Worm (Caenorhabditis elegans) whole organism, young adult: Measurements from ENCODE around the gene C38H2.3.

Source experiments
- F52B5.7 ChIP-seq: sonication (generic microtip); optimal IDR thresholded peaks from 2 replicates; lab custom pipeline; 2016; ENCODE audit warnings: mild to moderate bottlenecking, missing genetic modification characterization, missing compliant biosample characterization
- Y56A3A.18 ChIP-seq: fragments of 200-800 bp; sonication (Bioruptor generic); IDR thresholded peaks from 2 replicates; pipeline ENCODE4 v1.3.6; 2022; ENCODE audit warnings: missing genetic modification reagents, missing genetic modification characterization, missing compliant biosample characterization
- ama-1 ChIP-seq, 3 experiments: fragments of 150-350 bp in 1 of 3; sonication (generic microtip) in 2 of 3; optimal IDR thresholded peaks; 2 replicates each; lab custom pipeline; 2014 to 2018; ENCODE audit warnings: missing biosample characterization in 2 of 3, missing genetic modification characterization in 2 of 3, missing genetic modification reagents in 2 of 3
- aptf-2 ChIP-seq: fragments of 200-800 bp; sonication (Bioruptor generic); conservative IDR thresholded peaks from 2 replicates; pipeline ENCODE4 v1.3.6; 2022; ENCODE audit warnings: missing genetic modification reagents, missing genetic modification characterization, missing compliant biosample characterization
- atf-7 ChIP-seq: sonication (generic microtip); optimal IDR thresholded peaks from 2 replicates; lab custom pipeline; 2017; ENCODE audit warnings: mild to moderate bottlenecking, missing genetic modification characterization, missing compliant biosample characterization
- egrh-3 ChIP-seq: fragments of 200-800 bp; sonication (Bioruptor generic); IDR thresholded peaks from 2 replicates; pipeline ENCODE4 v1.3.6; 2022; ENCODE audit warnings: missing genetic modification reagents, missing genetic modification characterization, missing compliant biosample characterization
- fkh-3 ChIP-seq: sonication (generic microtip); optimal IDR thresholded peaks from 2 replicates; lab custom pipeline; 2016; ENCODE audit warnings: mild to moderate bottlenecking, missing genetic modification characterization, missing compliant biosample characterization
- hlh-26 ChIP-seq: fragments of 200-800 bp; sonication (Bioruptor generic); conservative IDR thresholded peaks from 2 replicates; pipeline ENCODE4 v1.3.6; 2022; ENCODE audit warnings: missing genetic modification reagents, missing genetic modification characterization, missing compliant biosample characterization
- let-526 ChIP-seq: fragments of 200-800 bp; sonication (Bioruptor generic); IDR thresholded peaks from 2 replicates; pipeline ENCODE4 v1.3.6; 2022; ENCODE audit warnings: missing genetic modification reagents, missing genetic modification characterization, missing compliant biosample characterization
- nfyb-1 ChIP-seq: fragments of 200-800 bp; sonication (Bioruptor generic); IDR thresholded peaks from 2 replicates; pipeline ENCODE4 v1.3.6; 2022; ENCODE audit warnings: missing genetic modification reagents, missing genetic modification characterization, missing compliant biosample characterization
- pha-4 ChIP-seq: fragments of 150-350 bp; sonication (generic microtip); optimal IDR thresholded peaks from 2 replicates; lab custom pipeline; 2014; ENCODE audit warnings: missing biosample characterization, missing genetic modification reagents, missing genetic modification characterization
- tlf-1 ChIP-seq: fragments of 200-800 bp; sonication (Bioruptor generic); optimal IDR thresholded peaks from 2 replicates; lab custom pipeline; 2018; ENCODE audit warnings: mild to moderate bottlenecking, missing genetic modification characterization, missing compliant biosample characterization

DNA sequence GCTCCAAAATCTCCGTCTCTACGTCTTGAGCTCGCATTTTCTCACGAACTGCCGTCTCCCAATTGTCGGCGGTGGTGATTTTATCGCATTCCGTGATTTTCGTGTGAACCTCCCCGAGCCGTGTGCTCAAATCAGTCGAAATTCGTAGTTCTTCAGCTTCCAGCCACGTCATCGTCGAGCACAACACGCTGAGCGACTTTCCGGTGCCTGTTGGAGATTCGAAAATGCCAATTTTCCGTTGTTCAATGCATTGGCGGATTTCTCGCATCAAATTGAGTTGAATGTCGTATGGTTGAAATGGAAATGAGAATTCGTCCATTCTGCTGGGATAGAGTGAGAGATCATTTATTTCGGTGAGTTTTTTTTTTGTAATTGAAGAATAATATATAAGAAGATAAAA, 18.5 kb upstream of the C38H2.3 start, which contains the start of the genes M03C11.3 and chl-1:
- no peak for TF ChIP-seq let-526
- no peak for TF ChIP-seq ama-1 (optimal IDR thresholded peaks at IDR 0.05; lab: Kevin White, UChicago)
- no peak for TF ChIP-seq ama-1 (GFP tag; optimal IDR thresholded peaks at IDR 0.05; lab: Kevin White, UChicago)
- TF ChIP-seq pha-4 (tag; lab: Kevin White, UChicago), result no peak
- no peak for TF ChIP-seq F52B5.7 (tag; lab: Kevin White, UChicago)
- no peak for TF ChIP-seq egrh-3
- TF ChIP-seq tlf-1 (GFP tag; lab: Kevin White, UChicago), result no peak
- TF ChIP-seq nfyb-1 (GFP tag; lab: Robert Waterston, UW), result no peak
- TF ChIP-seq atf-7 (tag; lab: Kevin White, UChicago), result no peak
- TF ChIP-seq aptf-2 (GFP tag; lab: Robert Waterston, UW), result no peak
- peak; percentile 51; the same call in 1 of the 2 replicates for TF ChIP-seq Y56A3A.18 (GFP tag; lab: Robert Waterston, UW)
- no peak for TF ChIP-seq hlh-26
- no peak for TF ChIP-seq fkh-3 (tag; lab: Kevin White, UChicago)
